Worm (Caenorhabditis elegans): ENCODE data around the gene srz-96.

ce11 chrV:17226119-17226518 is 27.1 kb downstream of the srz-96 start, which contains the start of gene srh-112:
- no peak for TF ChIP-seq snpc-4 (tag; optimal IDR thresholded peaks at IDR 0.05)
- no peak for TF ChIP-seq lsy-2 (tag; optimal IDR thresholded peaks at IDR 0.05)
- TF ChIP-seq fos-1 (tag; optimal IDR thresholded peaks at IDR 0.05): no peak
- TF ChIP-seq ces-1 (GFP tag; optimal IDR thresholded peaks at IDR 0.05): no peak
- no peak for TF ChIP-seq Y116A8C.19 (tag; optimal IDR thresholded peaks at IDR 0.05; ENCODE audit: borderline replicate concordance)
- no peak for TF ChIP-seq lin-35 (GFP tag; optimal IDR thresholded peaks at IDR 0.05)
- TF ChIP-seq ztf-11 (tag; optimal IDR thresholded peaks at IDR 0.05): no peak
- TF ChIP-seq dpl-1 (GFP tag; optimal IDR thresholded peaks at IDR 0.05): no peak
- TF ChIP-seq jun-1 (tag; optimal IDR thresholded peaks at IDR 0.05): no peak
- TF ChIP-seq unc-62 (GFP tag; optimal IDR thresholded peaks at IDR 0.05): no peak
- no peak for TF ChIP-seq ceh-82 (tag; optimal IDR thresholded peaks at IDR 0.05)
- TF ChIP-seq dsc-1 (tag; optimal IDR thresholded peaks at IDR 0.05): no peak
